Fruit fly (Drosophila melanogaster) whole organism, prepupa: Measurements from ENCODE around the gene Dip-B.

Experiments used
- Blimp-1 ChIP-seq: fragments of 200-800 bp; sonication (Bioruptor generic); optimal IDR thresholded peaks from 3 replicates; lab custom pipeline; 2017; ENCODE audit warnings: missing biosample characterization, missing genetic modification characterization, mild to moderate bottlenecking, moderate library complexity, missing genetic modification reagents
- CG10631 ChIP-seq: fragments of 200-800 bp; sonication (Bioruptor generic); optimal IDR thresholded peaks from 2 replicates; lab custom pipeline; 2016; ENCODE audit warnings: missing biosample characterization, missing genetic modification characterization
- CG11294 ChIP-seq: fragments of 200-800 bp; sonication (Bioruptor generic); IDR thresholded peaks from 2 replicates; pipeline ENCODE4 v1.3.6; 2022; ENCODE audit warnings: missing biosample characterization, missing genetic modification characterization
- CG11762 ChIP-seq: fragments of 200-800 bp; sonication (Bioruptor generic); optimal IDR thresholded peaks from 3 replicates; lab custom pipeline; 2016; ENCODE audit warnings: missing biosample characterization, missing genetic modification characterization; ENCODE audit not compliant: insufficient read depth
- CG11902 ChIP-seq: fragments of 200-800 bp; sonication (Bioruptor generic); optimal IDR thresholded peaks from 3 replicates; lab custom pipeline; 2016; ENCODE audit warnings: missing biosample characterization, missing genetic modification characterization
- CG15336 ChIP-seq: fragments of 200-800 bp; sonication (Bioruptor generic); IDR thresholded peaks from 2 replicates; pipeline ENCODE4 v1.3.6; 2022; ENCODE audit warnings: missing biosample characterization, missing genetic modification characterization
- CG1621 ChIP-seq: fragments of 200-800 bp; sonication (Bioruptor generic); optimal IDR thresholded peaks from 3 replicates; lab custom pipeline; 2018; ENCODE audit warnings: missing biosample characterization, mild to moderate bottlenecking, missing genetic modification characterization
- CG16779 ChIP-seq: fragments of 200-800 bp; sonication (Bioruptor generic); optimal IDR thresholded peaks from 3 replicates; lab custom pipeline; 2017; ENCODE audit warnings: missing biosample characterization, mild to moderate bottlenecking, missing genetic modification characterization
- CG3032 ChIP-seq: fragments of 200-800 bp; optimal IDR thresholded peaks from 2 replicates; lab custom pipeline; 2019; ENCODE audit warnings: missing biosample characterization, mild to moderate bottlenecking, missing genetic modification characterization, moderate library complexity
- CG31627 ChIP-seq: fragments of 200-800 bp; sonication (Bioruptor generic); optimal IDR thresholded peaks from 3 replicates; lab custom pipeline; 2016; ENCODE audit warnings: missing biosample characterization, missing genetic modification characterization
- CG32006 ChIP-seq: fragments of 200-800 bp; sonication (Bioruptor generic); optimal IDR thresholded peaks from 3 replicates; lab custom pipeline; 2017; ENCODE audit warnings: missing biosample characterization, mild to moderate bottlenecking, missing genetic modification characterization
- CG34406 ChIP-seq: fragments of 200-800 bp; sonication (Bioruptor generic); optimal IDR thresholded peaks from 3 replicates; lab custom pipeline; 2016; ENCODE audit warnings: missing biosample characterization, missing genetic modification characterization
- CG4318 ChIP-seq: fragments of 200-800 bp; sonication (Bioruptor generic); optimal IDR thresholded peaks from 3 replicates; lab custom pipeline; 2017; ENCODE audit warnings: missing biosample characterization, mild to moderate bottlenecking, missing genetic modification characterization
- CG6163 ChIP-seq: fragments of 200-800 bp; sonication (Bioruptor generic); IDR thresholded peaks from 3 replicates; pipeline ENCODE4 v1.3.6; 2022; ENCODE audit warnings: missing biosample characterization, missing genetic modification characterization
- CG6276 ChIP-seq: fragments of 200-800 bp; sonication (Bioruptor generic); optimal IDR thresholded peaks from 2 replicates; lab custom pipeline; 2017; ENCODE audit warnings: missing biosample characterization, mild to moderate bottlenecking, missing genetic modification characterization
- CG6808 ChIP-seq: fragments of 200-800 bp; sonication (Bioruptor generic); optimal IDR thresholded peaks from 3 replicates; lab custom pipeline; 2017; ENCODE audit warnings: missing biosample characterization, missing genetic modification characterization, mild to moderate bottlenecking, moderate library complexity, missing genetic modification reagents
- CG6854 ChIP-seq: fragments of 200-800 bp; sonication (Bioruptor generic); optimal IDR thresholded peaks from 2 replicates; lab custom pipeline; 2017; ENCODE audit warnings: missing biosample characterization, mild to moderate bottlenecking, missing genetic modification characterization
- CG8119 ChIP-seq: fragments of 200-800 bp; sonication (Bioruptor generic); IDR thresholded peaks from 3 replicates; pipeline ENCODE4 v1.3.6; 2022; ENCODE audit warnings: missing biosample characterization, missing genetic modification characterization
- CG8319 ChIP-seq: fragments of 200-800 bp; sonication (Bioruptor generic); optimal IDR thresholded peaks from 3 replicates; lab custom pipeline; 2016; ENCODE audit warnings: missing biosample characterization, missing genetic modification characterization
- CG8632 ChIP-seq: fragments of 200-800 bp; sonication (Bioruptor generic); optimal IDR thresholded peaks from 3 replicates; lab custom pipeline; 2016; ENCODE audit warnings: missing biosample characterization, missing genetic modification characterization
- Eip75B ChIP-seq: fragments of 200-800 bp; sonication (Bioruptor generic); optimal IDR thresholded peaks from 3 replicates; lab custom pipeline; 2016; ENCODE audit warnings: missing biosample characterization, missing genetic modification characterization
- Eip78C ChIP-seq: fragments of 200-800 bp; sonication (Bioruptor generic); peaks from one replicate; lab custom pipeline; 2016; ENCODE audit warnings: missing biosample characterization, missing genetic modification characterization
- Ets21C ChIP-seq: fragments of 200-800 bp; sonication (Bioruptor generic); optimal IDR thresholded peaks from 3 replicates; lab custom pipeline; 2016; ENCODE audit warnings: missing biosample characterization, missing genetic modification characterization
- Ets96B ChIP-seq: fragments of 200-800 bp; optimal IDR thresholded peaks from 2 replicates; lab custom pipeline; 2019; ENCODE audit warnings: missing biosample characterization, mild to moderate bottlenecking, missing genetic modification characterization, moderate library complexity
- Gug ChIP-seq: fragments of 200-800 bp; sonication (Bioruptor generic); IDR thresholded peaks from 2 replicates; pipeline ENCODE4 v1.3.6; 2022; ENCODE audit warnings: missing biosample characterization, missing genetic modification characterization
- Hr39 ChIP-seq: fragments of 200-800 bp; sonication (Bioruptor generic); optimal IDR thresholded peaks from 2 replicates; lab custom pipeline; 2016; ENCODE audit warnings: missing biosample characterization, missing genetic modification characterization
- Hr4 ChIP-seq: fragments of 200-800 bp; sonication (Bioruptor generic); optimal IDR thresholded peaks from 3 replicates; lab custom pipeline; 2016; ENCODE audit warnings: missing biosample characterization, missing genetic modification characterization
- Lpt ChIP-seq: fragments of 200-800 bp; sonication (Bioruptor generic); optimal IDR thresholded peaks from 3 replicates; lab custom pipeline; 2016; ENCODE audit warnings: missing biosample characterization, missing genetic modification characterization
- Met ChIP-seq: fragments of 200-800 bp; sonication (Bioruptor generic); optimal IDR thresholded peaks from 3 replicates; lab custom pipeline; 2016; ENCODE audit warnings: missing biosample characterization, missing genetic modification characterization
- OdsH ChIP-seq: fragments of 200-800 bp; sonication (Bioruptor generic); optimal IDR thresholded peaks from 3 replicates; lab custom pipeline; 2016; ENCODE audit warnings: missing biosample characterization, missing genetic modification characterization
- Smox ChIP-seq: fragments of 200-800 bp; sonication (Bioruptor generic); optimal IDR thresholded peaks from 3 replicates; lab custom pipeline; 2016; ENCODE audit warnings: missing biosample characterization, missing genetic modification characterization
- Sox102F ChIP-seq: fragments of 200-800 bp; sonication (Bioruptor generic); optimal IDR thresholded peaks from 2 replicates; lab custom pipeline; 2016; ENCODE audit warnings: missing biosample characterization, mild to moderate bottlenecking, missing genetic modification characterization
- Sox14 ChIP-seq: fragments of 200-800 bp; sonication (Bioruptor generic); optimal IDR thresholded peaks from 3 replicates; lab custom pipeline; 2016; ENCODE audit warnings: missing biosample characterization, missing genetic modification characterization
- Sox15 ChIP-seq: fragments of 200-800 bp; sonication (Bioruptor generic); optimal IDR thresholded peaks from 3 replicates; lab custom pipeline; 2016; ENCODE audit warnings: missing biosample characterization, missing genetic modification characterization
- achi ChIP-seq: fragments of 200-800 bp; sonication (Bioruptor generic); optimal IDR thresholded peaks from 3 replicates; lab custom pipeline; 2016; ENCODE audit warnings: missing biosample characterization, missing genetic modification characterization
- acj6 ChIP-seq: fragments of 200-800 bp; sonication (Bioruptor generic); optimal IDR thresholded peaks from 3 replicates; lab custom pipeline; 2016; ENCODE audit warnings: missing biosample characterization, missing genetic modification characterization
- cyc ChIP-seq: fragments of 200-800 bp; sonication (Bioruptor generic); optimal IDR thresholded peaks from 3 replicates; lab custom pipeline; 2016; ENCODE audit warnings: missing biosample characterization, missing genetic modification characterization
- dac ChIP-seq: fragments of 200-800 bp; sonication (Bioruptor generic); optimal IDR thresholded peaks from 2 replicates; lab custom pipeline; 2017; ENCODE audit warnings: missing biosample characterization, mild to moderate bottlenecking, missing genetic modification characterization
- eg ChIP-seq: fragments of 200-800 bp; sonication (Bioruptor generic); IDR thresholded peaks from 3 replicates; pipeline ENCODE4 v1.3.6; 2022; ENCODE audit warnings: missing biosample characterization, missing genetic modification characterization
- esn ChIP-seq: fragments of 200-800 bp; sonication (Bioruptor generic); optimal IDR thresholded peaks from 2 replicates; lab custom pipeline; 2016; ENCODE audit warnings: missing biosample characterization, mild to moderate bottlenecking, missing genetic modification characterization, moderate library complexity
- fkh ChIP-seq: fragments of 200-800 bp; sonication (Bioruptor generic); optimal IDR thresholded peaks from 3 replicates; lab custom pipeline; 2017; ENCODE audit warnings: missing biosample characterization, mild to moderate bottlenecking, missing genetic modification characterization, moderate library complexity
- net ChIP-seq: fragments of 200-800 bp; sonication (Bioruptor generic); optimal IDR thresholded peaks from 3 replicates; lab custom pipeline; 2016; ENCODE audit warnings: missing biosample characterization, missing genetic modification characterization
- pdm3 ChIP-seq: fragments of 200-800 bp; sonication (Bioruptor generic); optimal IDR thresholded peaks from 3 replicates; lab custom pipeline; 2016; ENCODE audit warnings: missing biosample characterization, missing genetic modification characterization
- salr ChIP-seq, 2 experiments: fragments of 200-800 bp; sonication (Bioruptor generic); optimal IDR thresholded peaks; 3 replicates each; lab custom pipeline; 2016 to 2018; ENCODE audit warnings: missing biosample characterization in 2 of 2, missing genetic modification characterization in 2 of 2, mild to moderate bottlenecking in 1 of 2
- spab ChIP-seq: fragments of 200-800 bp; sonication (Bioruptor generic); optimal IDR thresholded peaks from 2 replicates; lab custom pipeline; 2017; ENCODE audit warnings: missing biosample characterization, mild to moderate bottlenecking, missing genetic modification characterization, missing genetic modification reagents
- ss ChIP-seq, 2 experiments: fragments of 200-800 bp; sonication (Bioruptor generic); optimal IDR thresholded peaks; 2 replicates in 1 of 2; 3 replicates in 1 of 2; lab custom pipeline; 2017 to 2018; ENCODE audit warnings: mild to moderate bottlenecking in 2 of 2, missing biosample characterization in 2 of 2, missing genetic modification characterization in 2 of 2, moderate library complexity in 1 of 2
- svp ChIP-seq: fragments of 200-800 bp; sonication (Bioruptor generic); peaks from one replicate; lab custom pipeline; 2016; ENCODE audit warnings: missing biosample characterization, missing genetic modification characterization
- topi ChIP-seq: fragments of 200-800 bp; sonication (Bioruptor generic); optimal IDR thresholded peaks from 3 replicates; lab custom pipeline; 2016; ENCODE audit warnings: missing biosample characterization, missing genetic modification characterization
- vri ChIP-seq: fragments of 200-800 bp; sonication (Bioruptor generic); optimal IDR thresholded peaks from 3 replicates; lab custom pipeline; 2016; ENCODE audit warnings: missing biosample characterization, mild to moderate bottlenecking, missing genetic modification characterization

Gene Dip-B

DNA sequence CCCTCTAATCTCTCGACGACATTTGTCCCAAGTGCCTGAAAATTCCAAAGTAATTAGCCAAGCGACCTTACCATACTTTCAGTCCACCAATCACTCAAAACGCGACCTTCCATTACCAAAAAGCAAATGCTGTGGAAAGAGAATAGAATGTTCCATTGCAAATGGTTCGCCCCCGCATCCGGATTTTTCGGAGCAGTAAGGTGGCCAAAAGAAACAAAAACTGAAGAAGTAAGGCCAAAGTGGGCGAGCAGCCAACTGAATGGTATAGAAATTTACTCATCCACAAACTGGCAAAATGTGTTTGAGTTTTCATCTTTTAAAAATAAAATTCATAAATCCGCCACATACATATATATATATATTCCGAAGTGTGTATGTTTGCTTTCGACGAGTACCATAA, 8.7 kb upstream of the Dip-B start:
- TF ChIP-seq CG31627 (GFP tag; lab: Kevin White, UChicago) (no peak), Hr39 (GFP tag; lab: Kevin White, UChicago) (no peak), acj6 (no peak), CG8632 (GFP tag; lab: Kevin White, UChicago) (no peak), topi (GFP tag; lab: Kevin White, UChicago) (no peak), CG11762 (GFP tag; lab: Kevin White, UChicago) (no peak), CG6276 (GFP tag; lab: Kevin White, UChicago) (no peak), vri (no peak), Ets21C (GFP tag; lab: Kevin White, UChicago) (no peak), CG16779 (tag; lab: Kevin White, UChicago) (no peak), CG4318 (GFP tag; lab: Kevin White, UChicago) (no peak), CG34406 (no peak), achi (GFP tag; lab: Kevin White, UChicago) (no peak), cyc (GFP tag; lab: Kevin White, UChicago) (no peak)
- TF ChIP-seq, all 60 proteins: peak for 0

DNA sequence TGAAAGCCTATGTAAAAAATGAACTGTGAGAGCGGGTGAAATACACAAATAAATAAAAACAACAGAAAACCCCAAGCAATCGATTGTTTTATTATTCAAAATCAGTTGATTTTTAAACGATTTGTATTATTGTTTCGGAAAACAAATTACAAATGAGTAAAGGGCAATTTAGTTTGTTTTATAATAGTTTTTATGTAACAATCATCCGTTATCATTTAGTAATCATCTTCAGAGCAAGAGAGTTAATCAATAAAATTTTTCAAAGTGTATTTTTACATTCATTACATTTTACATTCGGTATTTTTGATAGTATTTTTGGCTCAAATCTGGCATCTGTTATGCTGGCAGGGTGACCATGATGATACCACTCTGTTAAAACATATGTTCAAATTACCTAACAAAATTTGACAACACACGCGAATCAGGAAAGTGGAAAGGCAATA, 2.8 kb upstream of the Dip-B start, which contains the start of the genes CG42375 and CG9288:
TSS of gene CG42375 (plus strand) at position 384 of the 443 bp plus-strand sequence.
TSS of gene CG9288 (plus strand) at position 384 of the 443 bp plus-strand sequence.
- no peak for TF ChIP-seq OdsH (GFP tag; lab: Kevin White, UChicago)
- TF ChIP-seq CG8319 (GFP tag; lab: Kevin White, UChicago), result no peak
- peak; percentile 60 for TF ChIP-seq esn
- peak; percentile 78 for TF ChIP-seq vri
- peak; percentile 83 for TF ChIP-seq eg (GFP tag; lab: Robert Waterston, UW)
- TF ChIP-seq CG3032 (tag; lab: Kevin White, UChicago), result peak; percentile 53
- TF ChIP-seq Smox (GFP tag; lab: Kevin White, UChicago), result peak; percentile 34
- peak; percentile 47 for TF ChIP-seq Hr4 (GFP tag; lab: Kevin White, UChicago)
- TF ChIP-seq CG6854 (GFP tag; lab: Kevin White, UChicago), result no peak
- peak; percentile 47 for TF ChIP-seq topi (GFP tag; lab: Kevin White, UChicago)
- TF ChIP-seq acj6, result peak; percentile 8
- TF ChIP-seq CG31627 (GFP tag; lab: Kevin White, UChicago), result no peak
- TF ChIP-seq Lpt, result peak; percentile 62
- peak; percentile 57 for TF ChIP-seq CG6808 (GFP tag; lab: Kevin White, UChicago)
- TF ChIP-seq CG8119 (GFP tag; lab: Robert Waterston, UW), result peak; percentile 61; the same call in 2 of the 3 replicates
- TF ChIP-seq Blimp-1 (GFP tag; lab: Kevin White, UChicago), result no peak
- peak; percentile 24; the same call in 1 of the 2 replicates for TF ChIP-seq CG11294
- no peak for TF ChIP-seq ss (GFP tag; optimal IDR thresholded peaks at IDR 0.05; lab: Kevin White, UChicago)
- no peak for TF ChIP-seq net (GFP tag; lab: Kevin White, UChicago)
- TF ChIP-seq Ets21C (GFP tag; lab: Kevin White, UChicago), result peak; percentile 14
- TF ChIP-seq fkh, result no peak
- TF ChIP-seq svp (GFP tag; lab: Kevin White, UChicago), result no peak
- TF ChIP-seq CG6163, result peak; percentile 80
- TF ChIP-seq Eip75B (GFP tag; lab: Kevin White, UChicago), result peak; percentile 74
- no peak for TF ChIP-seq dac
- TF ChIP-seq CG15336, result peak; percentile 68
- TF ChIP-seq Sox14, result peak; percentile 0
- peak; percentile 30 for TF ChIP-seq pdm3 (GFP tag; lab: Kevin White, UChicago)
- TF ChIP-seq CG11902 (GFP tag; lab: Kevin White, UChicago), result peak; percentile 9
- TF ChIP-seq CG10631 (GFP tag; lab: Kevin White, UChicago), result peak; percentile 67
- TF ChIP-seq CG1621 (tag; lab: Kevin White, UChicago), result no peak
- no peak for TF ChIP-seq Sox15 (GFP tag; lab: Kevin White, UChicago)
- peak; percentile 30 for TF ChIP-seq CG4318 (GFP tag; lab: Kevin White, UChicago)
- TF ChIP-seq achi (GFP tag; lab: Kevin White, UChicago), result peak; percentile 34
- TF ChIP-seq spab (GFP tag; lab: Kevin White, UChicago), result peak; percentile 54
- peak; percentile 18 for TF ChIP-seq CG6276 (GFP tag; lab: Kevin White, UChicago)
- no peak for TF ChIP-seq Ets96B
- TF ChIP-seq CG16779 (tag; lab: Kevin White, UChicago), result no peak
- peak; percentile 46 for TF ChIP-seq Met (GFP tag; lab: Kevin White, UChicago)
- TF ChIP-seq CG32006, result peak; percentile 16
- peak; percentile 63 for TF ChIP-seq Gug (GFP tag; lab: Robert Waterston, UW)
- peak; percentile 78 for TF ChIP-seq Eip78C (GFP tag; lab: Kevin White, UChicago)
- no peak for TF ChIP-seq Sox102F
- TF ChIP-seq salr (GFP tag; optimal IDR thresholded peaks at IDR 0.05; lab: Kevin White, UChicago), result no peak
